Worm (Caenorhabditis elegans): Measurements from ENCODE around the gene clec-51.

DNA sequence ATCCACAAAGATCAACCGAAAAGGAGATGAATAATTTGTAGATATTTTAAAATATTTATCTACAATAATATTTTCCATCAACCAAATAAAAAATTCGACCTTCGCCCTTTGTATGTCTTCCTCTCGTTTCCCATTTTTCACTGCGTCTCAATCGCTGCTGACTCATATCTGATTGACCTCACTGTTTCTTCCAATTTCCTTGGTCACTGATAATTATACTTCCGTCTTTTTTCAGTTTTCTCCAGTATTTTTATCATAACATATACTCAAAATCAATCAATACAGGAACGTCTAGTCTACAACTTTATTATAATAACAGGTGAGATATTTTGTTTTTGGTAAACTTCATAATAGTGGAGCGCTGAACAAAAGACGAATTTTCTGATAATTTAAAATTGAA lies 24.6 kb downstream of the clec-51 start, which contains the start of gene pmk-3:
- TF ChIP-seq snpc-4 (GFP tag; optimal IDR thresholded peaks at IDR 0.05), result no peak
- TF ChIP-seq snpc-4 (tag; optimal IDR thresholded peaks at IDR 0.05), result no peak
- TF ChIP-seq B0019.2 (GFP tag; conservative IDR thresholded peaks at IDR 0.05), result no peak
- no peak for TF ChIP-seq ceh-27 (GFP tag; optimal IDR thresholded peaks at IDR 0.05)
- no peak for TF ChIP-seq unc-62 (GFP tag; optimal IDR thresholded peaks at IDR 0.05)
- no peak for TF ChIP-seq nhr-90 (tag; optimal IDR thresholded peaks at IDR 0.05)
